Worm (Caenorhabditis elegans) whole organism, L1 larva: ENCODE results near the gene tsp-5.
"Not testable (repeated sequence)": the region's sequence is repeated elsewhere in the genome, so short reads cannot be mapped to it uniquely, and the experiment has no call there.

Source experiments
- elt-3 ChIP-seq, 6 experiments: fragments of 150-350 bp in 1 of 6; sonication (generic microtip); optimal IDR thresholded peaks; 2 replicates each; lab custom pipeline; 2017 to 2018; ENCODE audit warnings: missing biosample characterization in 6 of 6, missing genetic modification characterization in 6 of 6, inconsistent platforms in 1 of 6
- lin-13 ChIP-seq: fragments of 150-350 bp; optimal IDR thresholded peaks from 2 replicates; lab custom pipeline; 2014; ENCODE audit warnings: missing biosample characterization, missing genetic modification reagents, missing genetic modification characterization
- mdl-1 ChIP-seq, 2 experiments: fragments of 150-350 bp; optimal IDR thresholded peaks; 2 replicates each; lab custom pipeline; 2014 to 2017; ENCODE audit warnings: missing biosample characterization in 2 of 2, missing genetic modification characterization in 2 of 2, inconsistent platforms in 1 of 2
- nhr-11 ChIP-seq: fragments of 150-350 bp; optimal IDR thresholded peaks from 2 replicates; lab custom pipeline; 2014; ENCODE audit warnings: missing biosample characterization, missing genetic modification characterization
- nhr-237 ChIP-seq: fragments of 150-350 bp; optimal IDR thresholded peaks from 2 replicates; lab custom pipeline; 2014; ENCODE audit warnings: missing biosample characterization, missing genetic modification characterization
- snu-23 ChIP-seq: sonication (generic microtip); optimal IDR thresholded peaks from 2 replicates; lab custom pipeline; 2016; ENCODE audit warnings: missing genetic modification characterization, missing compliant biosample characterization
- tbx-2 ChIP-seq: sonication (generic microtip); optimal IDR thresholded peaks from 2 replicates; lab custom pipeline; 2016; ENCODE audit warnings: missing genetic modification characterization, missing compliant biosample characterization
- ztf-4 ChIP-seq: fragments of 150-350 bp; optimal IDR thresholded peaks from 2 replicates; lab custom pipeline; 2014; ENCODE audit warnings: missing biosample characterization, missing genetic modification characterization

- TF ChIP-seq nhr-11 (tag; lab: Kevin White, UChicago); nhr-237 (tag; lab: Kevin White, UChicago); snu-23 (GFP tag; lab: Kevin White, UChicago); ztf-4 (tag; lab: Kevin White, UChicago); elt-3 (tag; optimal IDR thresholded peaks at IDR 0.05; lab: Kevin White, UChicago); mdl-1 (tag; optimal IDR thresholded peaks at IDR 0.05; lab: Kevin White, UChicago); tbx-2; lin-13: not testable (repeated sequence)
Measured at ce11 chrIV:13597813-13598212, 6.3 kb upstream of the tsp-5 start, which contains the start of gene Y45F10B.9.
